Fruit fly (Drosophila melanogaster) Kc167 (cell line): Measurements from ENCODE around the gene Atat.

Experiments
- Myc ChIP-seq: fragments of >200 bp; optimal IDR thresholded peaks from 2 replicates; lab custom pipeline; 2017; ENCODE audit warnings: missing external identifiers
- Sin3A ChIP-seq: fragments of >200 bp; optimal IDR thresholded peaks from 2 replicates; lab custom pipeline; 2018; ENCODE audit warnings: missing external identifiers
- h ChIP-seq: fragments of >200 bp; optimal IDR thresholded peaks from 3 replicates; lab custom pipeline; 2018; ENCODE audit warnings: missing external identifiers
- insv ChIP-seq: fragments of >200 bp; optimal IDR thresholded peaks from 3 replicates; lab custom pipeline; 2018; ENCODE audit warnings: missing external identifiers
- psq ChIP-seq: fragments of >200 bp; optimal IDR thresholded peaks from 2 replicates; lab custom pipeline; 2017; ENCODE audit warnings: missing external identifiers
- ttk ChIP-seq: sonication (Bioruptor generic); optimal IDR thresholded peaks from 2 replicates; lab custom pipeline; 2017; ENCODE audit warnings: missing external identifiers

Atat gene

DNA sequence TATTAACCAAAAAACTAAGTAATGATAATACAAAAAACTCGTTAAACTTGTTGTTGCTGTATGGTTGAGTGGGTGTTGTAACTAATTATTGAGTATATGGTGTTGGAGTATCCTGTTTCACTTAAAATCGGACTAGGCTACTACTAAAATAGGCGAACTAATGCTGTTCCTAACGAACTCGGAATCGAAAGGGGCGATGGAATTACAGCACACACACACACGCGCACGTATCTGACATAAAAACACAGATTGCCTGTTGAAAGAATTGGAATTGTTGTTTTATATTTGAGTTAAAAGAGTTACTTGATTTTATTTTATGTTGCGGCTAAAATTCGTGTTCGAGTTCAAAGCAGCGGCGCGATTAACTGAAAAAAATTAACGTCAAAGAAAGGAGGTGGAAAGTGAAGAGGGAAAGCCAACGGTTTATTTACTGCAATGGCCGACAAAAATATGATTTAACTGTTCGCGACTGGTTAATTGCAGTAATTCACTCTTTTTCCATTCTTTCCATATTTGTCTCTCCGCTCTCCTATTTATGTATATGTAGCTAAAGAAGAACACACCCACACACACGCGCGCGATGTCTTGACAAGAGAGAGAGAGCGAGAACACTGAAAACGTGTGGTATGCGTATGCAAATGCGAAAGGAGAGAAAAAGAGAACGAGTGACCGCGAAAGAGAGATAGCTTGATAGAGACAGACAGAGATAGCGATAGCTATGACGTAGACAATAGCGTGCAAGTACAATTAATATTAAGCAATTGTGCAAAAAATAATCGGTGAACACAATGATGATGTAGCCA, 25.0 kb downstream of the Atat start:
- TF ChIP-seq psq (lab: Kevin White, UChicago) (no peak), ttk (no peak)

- TF ChIP-seq h (lab: Kevin White, UChicago), result no peak
- TF ChIP-seq Sin3A (lab: Kevin White, UChicago), result no peak
- no peak for TF ChIP-seq Myc (lab: Kevin White, UChicago)
- no peak for TF ChIP-seq psq (lab: Kevin White, UChicago)
- no peak for TF ChIP-seq ttk
- no peak for TF ChIP-seq insv (lab: Kevin White, UChicago)
These were observed 25.7 kb downstream of the Atat start for dm6 chr3L:9400697-9401353.

dm6 chr3L:9399855-9400254, 26.7 kb downstream of the Atat start:
- no peak for TF ChIP-seq psq (lab: Kevin White, UChicago)
- no peak for TF ChIP-seq Myc (lab: Kevin White, UChicago)
- no peak for TF ChIP-seq h (lab: Kevin White, UChicago)
- TF ChIP-seq Sin3A (lab: Kevin White, UChicago), result no peak
- no peak for TF ChIP-seq ttk
- no peak for TF ChIP-seq insv (lab: Kevin White, UChicago)

- TF ChIP-seq psq (lab: Kevin White, UChicago), result no peak
- no peak for TF ChIP-seq ttk
- no peak for TF ChIP-seq h (lab: Kevin White, UChicago)
- no peak for TF ChIP-seq insv (lab: Kevin White, UChicago)
- TF ChIP-seq Myc (lab: Kevin White, UChicago), result no peak
These were observed 27.4 kb downstream of the Atat start, which contains the start of gene CG4080 for dm6 chr3L:9399013-9399750. TSS of gene CG4080 (minus strand) at chr3L:9399227.

DNA sequence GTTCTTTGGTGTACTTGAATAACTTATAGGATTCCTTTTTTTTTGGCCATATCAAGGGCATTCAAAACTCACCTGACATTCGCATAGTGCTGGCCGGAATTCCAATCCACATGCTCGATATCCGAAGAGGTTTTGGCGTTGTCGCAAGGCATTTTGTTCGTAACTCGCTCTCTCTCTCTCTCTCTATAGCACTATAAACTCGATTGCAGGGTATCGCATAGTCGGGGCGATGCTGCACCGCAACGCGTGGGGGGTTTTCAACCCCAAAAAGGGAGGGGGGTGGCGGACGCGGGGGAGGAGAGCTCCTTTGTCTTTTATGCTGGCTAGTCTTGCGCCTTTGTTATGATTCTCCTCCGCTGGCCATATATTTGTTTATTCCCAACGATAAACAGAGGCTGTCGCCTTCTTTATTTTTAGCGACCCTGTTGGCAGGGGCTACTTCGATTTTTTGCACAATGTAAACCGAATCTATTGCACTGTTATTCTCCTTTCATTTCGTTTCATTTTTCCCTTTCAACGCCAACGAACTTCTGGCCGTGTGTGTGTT, 28.1 kb downstream of the Atat start:
- TF ChIP-seq Myc (lab: Kevin White, UChicago) (no peak), Sin3A (lab: Kevin White, UChicago) (no peak), ttk (no peak), h (lab: Kevin White, UChicago) (no peak), insv (lab: Kevin White, UChicago) (no peak), psq (lab: Kevin White, UChicago) (no peak)

dm6 chr3L:9398028-9398427, 28.5 kb downstream of the Atat start:
- no peak for TF ChIP-seq h (lab: Kevin White, UChicago)
- no peak for TF ChIP-seq psq (lab: Kevin White, UChicago)
- no peak for TF ChIP-seq ttk
- TF ChIP-seq insv (lab: Kevin White, UChicago), result no peak
- no peak for TF ChIP-seq Sin3A (lab: Kevin White, UChicago)
- no peak for TF ChIP-seq Myc (lab: Kevin White, UChicago)

DNA sequence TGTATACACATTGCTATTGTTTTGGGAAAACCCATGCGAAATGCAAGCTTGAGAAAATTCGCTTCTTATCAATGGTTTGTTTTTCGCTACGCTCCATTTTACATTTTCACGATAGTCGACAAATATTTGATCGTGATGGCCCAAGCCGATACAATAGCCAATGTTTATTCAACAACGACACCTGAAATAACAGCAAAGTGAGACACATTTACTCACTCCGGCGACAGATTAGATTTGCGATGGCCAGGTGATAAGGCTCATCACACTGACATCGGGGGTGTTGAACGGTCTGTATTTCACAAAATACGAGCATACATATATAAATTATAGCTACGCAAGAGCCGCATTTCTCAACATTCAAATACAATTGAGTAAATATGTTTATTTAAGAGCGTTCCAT, 29.4 kb downstream of the Atat start:
- TF ChIP-seq ttk (no peak), psq (lab: Kevin White, UChicago) (no peak), h (lab: Kevin White, UChicago) (no peak), Sin3A (lab: Kevin White, UChicago) (no peak), Myc (lab: Kevin White, UChicago) (no peak), insv (lab: Kevin White, UChicago) (no peak)

- no peak for TF ChIP-seq Myc (lab: Kevin White, UChicago)
- TF ChIP-seq h (lab: Kevin White, UChicago), result no peak
- no peak for TF ChIP-seq psq (lab: Kevin White, UChicago)
- TF ChIP-seq Sin3A (lab: Kevin White, UChicago), result no peak
- no peak for TF ChIP-seq insv (lab: Kevin White, UChicago)
- no peak for TF ChIP-seq ttk
These were observed 29.9 kb downstream of the Atat start for dm6 chr3L:9396704-9397103.

- TF ChIP-seq h (lab: Kevin White, UChicago) (no peak), insv (lab: Kevin White, UChicago) (no peak), Myc (lab: Kevin White, UChicago) (no peak), ttk (no peak), psq (lab: Kevin White, UChicago) (no peak), Sin3A (lab: Kevin White, UChicago) (no peak)
These were observed 30.5 kb downstream of the Atat start for dm6 chr3L:9396038-9396437.

- TF ChIP-seq Sin3A (lab: Kevin White, UChicago) (no peak), ttk (no peak), insv (lab: Kevin White, UChicago) (no peak), h (lab: Kevin White, UChicago) (no peak), Myc (lab: Kevin White, UChicago) (no peak), psq (lab: Kevin White, UChicago) (no peak)
These were observed 35.1 kb downstream of the Atat start for dm6 chr3L:9391340-9391980.
